Fruit fly (Drosophila melanogaster): ENCODE results near the gene Ir68b.

DNA sequence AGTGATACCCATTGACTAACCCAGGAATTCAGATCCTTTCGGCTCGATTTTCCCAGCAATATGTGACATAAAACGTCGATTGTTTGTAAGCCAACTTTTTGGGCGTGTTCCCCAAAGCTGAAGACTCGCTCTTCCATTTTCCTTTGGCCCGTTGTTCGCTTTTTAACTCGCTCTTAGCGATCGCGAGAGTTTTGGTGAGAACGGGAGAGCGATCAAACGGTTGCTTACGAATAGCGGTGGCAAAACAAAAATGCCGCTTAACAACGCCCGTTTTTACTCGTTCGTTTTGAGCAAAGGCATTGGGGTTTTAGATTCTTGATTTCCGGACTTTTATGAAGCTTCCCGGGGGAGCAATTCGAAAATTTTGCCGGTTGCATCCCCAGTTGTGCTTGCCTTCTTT, 19.8 kb upstream of the Ir68b start:
- TF ChIP-seq CG8478 (optimal IDR thresholded peaks at IDR 0.05) (no peak), CTCF (optimal IDR thresholded peaks at IDR 0.05) (no peak)

Measured in S2 (cell line).